Worm (Caenorhabditis elegans) whole organism, L3 larva: ENCODE results near the gene Y57A10B.7.

Source experiments
- ama-1 ChIP-seq: fragments of 150-350 bp; optimal IDR thresholded peaks from 2 replicates; lab custom pipeline; 2018
- ceh-16 ChIP-seq: sonication (generic microtip); optimal IDR thresholded peaks from 2 replicates; lab custom pipeline; 2017; ENCODE audit warnings: missing biosample characterization, missing genetic modification characterization
- ceh-28 ChIP-seq: fragments of 150-350 bp; optimal IDR thresholded peaks from 2 replicates; lab custom pipeline; 2014; ENCODE audit warnings: missing biosample characterization, missing genetic modification reagents, missing genetic modification characterization
- jun-1 ChIP-seq: fragments of 150-350 bp; optimal IDR thresholded peaks from 2 replicates; lab custom pipeline; 2014; ENCODE audit warnings: missing biosample characterization, missing genetic modification reagents, missing genetic modification characterization
- nhr-77 ChIP-seq: fragments of 150-350 bp; optimal IDR thresholded peaks from 2 replicates; lab custom pipeline; 2014; ENCODE audit warnings: missing biosample characterization, missing genetic modification characterization
- tbx-2 ChIP-seq: sonication (generic microtip); optimal IDR thresholded peaks from 2 replicates; lab custom pipeline; 2016; ENCODE audit warnings: mild to moderate bottlenecking, missing genetic modification characterization, missing compliant biosample characterization
- zag-1 ChIP-seq: fragments of 150-350 bp; optimal IDR thresholded peaks from 2 replicates; lab custom pipeline; 2014; ENCODE audit warnings: missing biosample characterization, missing genetic modification characterization

DNA sequence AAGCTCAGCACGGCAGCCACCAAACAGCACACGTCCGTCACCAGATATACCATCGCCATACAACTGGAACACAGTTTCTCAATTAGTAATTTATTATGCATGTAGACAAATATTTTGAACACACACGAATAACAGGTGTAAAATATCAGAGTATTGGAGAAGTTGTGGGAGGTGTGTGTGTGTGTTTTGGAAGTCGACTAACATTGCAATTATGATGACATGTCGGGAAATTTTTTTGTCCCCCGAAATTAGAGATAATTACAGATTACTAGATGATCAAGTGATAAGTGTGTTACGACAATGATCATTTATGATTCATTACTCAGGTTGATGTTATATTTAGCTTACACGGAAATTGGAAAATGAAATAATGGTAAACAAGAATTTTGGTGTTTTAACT is 36.2 kb upstream of the Y57A10B.7 start, which contains the start of gene Y57A10C.8:
- TF ChIP-seq tbx-2 (tag; lab: Kevin White, UChicago) (no peak), zag-1 (tag; lab: Kevin White, UChicago) (no peak), ceh-28 (no peak), nhr-77 (no peak), jun-1 (tag; lab: Kevin White, UChicago) (no peak), ceh-16 (tag; lab: Kevin White, UChicago) (no peak), ama-1 (lab: Kevin White, UChicago) (no peak)
